Worm (Caenorhabditis elegans) whole organism, L1 larva: ENCODE measurements around the gene smz-1.
"Not testable (repeated sequence)": the region's sequence is repeated elsewhere in the genome, so short reads cannot be mapped to it uniquely, and the experiment has no call there.

Source experiments
- C04F5.9 ChIP-seq: sonication (generic microtip); optimal IDR thresholded peaks from 2 replicates; lab custom pipeline; 2016; ENCODE audit warnings: missing genetic modification characterization, missing compliant biosample characterization
- dpl-1 ChIP-seq, 3 experiments: fragments of 150-350 bp in 2 of 3; sonication (generic microtip) in 1 of 3; optimal IDR thresholded peaks; 2 replicates each; lab custom pipeline; 2014 to 2017; ENCODE audit warnings: missing biosample characterization in 3 of 3, missing genetic modification characterization in 3 of 3, missing genetic modification reagents in 3 of 3
- egl-27 ChIP-seq, 2 experiments: fragments of 150-350 bp in 1 of 2; sonication (generic microtip); optimal IDR thresholded peaks; 3 replicates each; lab custom pipeline; 2017 to 2018; ENCODE audit warnings: missing biosample characterization in 2 of 2, missing genetic modification characterization in 2 of 2, missing genetic modification reagents in 2 of 2
- elt-2 ChIP-seq: sonication (generic microtip); optimal IDR thresholded peaks from 2 replicates; lab custom pipeline; 2016; ENCODE audit warnings: missing genetic modification characterization, mild to moderate bottlenecking, inconsistent platforms, missing compliant biosample characterization, missing genetic modification reagents
- fkh-8 ChIP-seq: sonication (generic microtip); optimal IDR thresholded peaks from 2 replicates; lab custom pipeline; 2016; ENCODE audit warnings: mild to moderate bottlenecking, missing genetic modification characterization, missing compliant biosample characterization
- irx-1 ChIP-seq: sonication (generic microtip); optimal IDR thresholded peaks from 2 replicates; lab custom pipeline; 2016; ENCODE audit warnings: missing genetic modification characterization, missing compliant biosample characterization
- lin-15B ChIP-seq: fragments of 150-350 bp; sonication (generic microtip); optimal IDR thresholded peaks from 3 replicates; lab custom pipeline; 2014; ENCODE audit warnings: missing biosample characterization, missing genetic modification characterization
- mab-9 ChIP-seq: fragments of 200-800 bp; sonication (Bioruptor generic); IDR thresholded peaks from 2 replicates; pipeline ENCODE4 v1.3.6; 2022; ENCODE audit warnings: missing genetic modification reagents, missing genetic modification characterization, missing compliant biosample characterization
- nhr-20 ChIP-seq: sonication (generic microtip); optimal IDR thresholded peaks from 2 replicates; lab custom pipeline; 2016; ENCODE audit warnings: mild to moderate bottlenecking, missing genetic modification characterization, missing compliant biosample characterization
- pag-3 ChIP-seq: sonication (generic microtip); optimal IDR thresholded peaks from 2 replicates; lab custom pipeline; 2017; ENCODE audit warnings: missing genetic modification characterization, mild to moderate bottlenecking, missing compliant biosample characterization, antibody characterized with exemption, borderline replicate concordance; ENCODE audit not compliant: insufficient read depth
- pqm-1 ChIP-seq: sonication (generic microtip); optimal IDR thresholded peaks from 3 replicates; lab custom pipeline; 2017; ENCODE audit warnings: missing biosample characterization, missing genetic modification characterization
- sox-4 ChIP-seq: sonication (generic microtip); optimal IDR thresholded peaks from 2 replicates; lab custom pipeline; 2016; ENCODE audit warnings: missing genetic modification characterization, missing compliant biosample characterization
- xbp-1 ChIP-seq: sonication (generic microtip); optimal IDR thresholded peaks from 2 replicates; lab custom pipeline; 2016; ENCODE audit warnings: missing genetic modification characterization, missing compliant biosample characterization

smz-1 gene

DNA sequence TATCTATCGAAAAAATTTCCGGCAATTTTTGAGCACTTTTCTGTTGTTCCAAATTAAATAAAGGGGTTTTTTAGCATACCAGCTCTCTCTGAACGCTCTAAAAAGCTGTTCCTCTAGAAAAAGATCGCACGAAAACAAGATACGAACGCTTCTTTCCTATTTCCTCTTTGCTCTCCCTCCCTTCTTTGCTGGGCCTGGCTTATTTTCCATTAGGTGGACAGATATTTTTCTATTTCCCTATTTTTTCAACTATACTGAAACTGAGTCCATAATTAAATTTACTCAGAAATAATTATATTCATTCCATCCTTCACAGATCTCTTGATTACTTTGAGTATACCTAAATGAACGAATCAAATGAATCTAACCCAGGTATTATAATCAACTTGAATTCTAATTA, 47.1 kb downstream of the smz-1 start, which contains the start of gene sru-18:
TSS of gene sru-18 (plus strand) at position 301 of the 400 bp plus-strand sequence.
- TF ChIP-seq sox-4 (tag; lab: Kevin White, UChicago), result no peak
- no peak for TF ChIP-seq irx-1
- no peak for TF ChIP-seq dpl-1 (GFP tag; optimal IDR thresholded peaks at IDR 0.05; lab: Kevin White, UChicago)
- TF ChIP-seq fkh-8 (tag; lab: Kevin White, UChicago), result no peak
- TF ChIP-seq elt-2 (tag; lab: Kevin White, UChicago), result no peak
- no peak for TF ChIP-seq egl-27 (tag; optimal IDR thresholded peaks at IDR 0.05; lab: Kevin White, UChicago)
- no peak for TF ChIP-seq C04F5.9
- TF ChIP-seq lin-15B, result no peak
- TF ChIP-seq nhr-20 (tag; lab: Kevin White, UChicago), result no peak
- TF ChIP-seq mab-9 (GFP tag; lab: Robert Waterston, UW), result no peak
- TF ChIP-seq, all 84 proteins: peak for 0

DNA sequence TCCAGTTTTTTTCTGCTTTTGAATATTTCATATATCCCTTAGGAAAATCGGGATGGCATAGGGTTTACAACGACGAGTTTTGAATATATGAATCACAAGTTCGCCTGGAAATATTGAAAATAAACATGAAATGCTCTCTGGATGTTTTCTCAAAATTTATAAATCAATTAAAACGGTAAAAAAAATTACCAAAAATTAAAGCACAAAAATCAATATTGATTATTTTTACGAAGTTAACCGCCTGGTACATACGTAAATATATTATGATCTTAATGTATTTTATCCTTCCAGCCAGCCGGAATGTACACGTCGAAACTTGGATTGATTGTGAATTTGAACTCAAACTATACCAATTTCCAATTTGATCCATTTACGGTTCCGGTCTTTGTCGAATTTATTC, 50.5 kb downstream of the smz-1 start, which contains the start of gene sru-17:
TSS of gene sru-17 (plus strand) at position 301 of the 400 bp plus-strand sequence.
- not testable (repeated sequence) for TF ChIP-seq pag-3; pqm-1 (tag; lab: Kevin White, UChicago); xbp-1 (tag; lab: Kevin White, UChicago)
